Fruit fly (Drosophila melanogaster): Measurements from ENCODE around the gene CG12355.

The CG12355 gene

DNA sequence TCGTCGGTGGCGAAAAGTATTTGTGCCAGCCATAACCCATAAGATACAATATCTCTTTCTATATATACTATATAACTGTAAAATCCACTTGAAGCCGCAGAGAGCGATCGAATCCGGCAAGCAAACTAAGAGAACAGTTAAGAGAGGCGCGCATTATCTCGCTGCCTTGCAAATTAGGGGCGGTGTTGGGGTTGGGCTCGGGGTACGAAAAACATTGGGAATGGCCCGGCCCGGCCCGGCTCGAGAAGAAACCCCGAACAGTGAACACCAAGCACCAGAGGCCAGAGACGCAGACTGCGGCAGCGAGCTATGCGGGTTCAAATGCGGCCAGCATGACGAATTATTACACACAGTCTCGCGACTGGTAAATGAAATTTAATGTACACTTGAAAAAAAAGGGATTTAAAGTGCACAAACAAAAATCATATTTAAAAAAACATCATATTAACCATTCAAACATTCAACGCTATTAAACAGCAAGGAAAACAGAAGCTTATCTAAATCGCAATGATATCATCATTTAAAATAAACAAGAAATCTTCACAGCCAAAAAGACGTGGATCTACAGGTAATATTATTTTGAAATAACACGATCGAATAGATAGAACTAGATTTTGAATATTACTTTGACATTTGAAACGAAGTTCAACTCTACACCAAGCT is 37.1 kb upstream of the CG12355 start (continued):
- TF ChIP-seq Sox102F (GFP tag; optimal IDR thresholded peaks at IDR 0.05), result peak; percentile 26
- TF ChIP-seq CG8924 (tag; optimal IDR thresholded peaks at IDR 0.05), result peak; percentile 17
- TF ChIP-seq stc (GFP tag; IDR thresholded peaks at IDR 0.05), result no peak
- no peak for TF ChIP-seq peb (GFP tag; IDR thresholded peaks at IDR 0.05)
- TF ChIP-seq Eip74EF (GFP tag; optimal IDR thresholded peaks at IDR 0.05), result no peak
- TF ChIP-seq usp (GFP tag; optimal IDR thresholded peaks at IDR 0.05), result no peak
- TF ChIP-seq tna (GFP tag; IDR thresholded peaks at IDR 0.05; ENCODE audit: partially characterized antibody), result no peak
- TF ChIP-seq tgo (GFP tag; IDR thresholded peaks at IDR 0.05), result peak; percentile 63
- TF ChIP-seq CG31224 (GFP tag; IDR thresholded peaks at IDR 0.05), result no peak
- TF ChIP-seq tio (GFP tag; optimal IDR thresholded peaks at IDR 0.05), result peak; percentile 46
- no peak for TF ChIP-seq emc (GFP tag; optimal IDR thresholded peaks at IDR 0.05)
- TF ChIP-seq CG4404 (GFP tag; IDR thresholded peaks at IDR 0.05), result peak; percentile 24; the same call in 1 of the 2 replicates
- TF ChIP-seq klu (GFP tag; IDR thresholded peaks at IDR 0.05), result peak; percentile 27; the same call in 1 of the 2 replicates
- peak; percentile 16 for TF ChIP-seq Atf-2 (GFP tag; optimal IDR thresholded peaks at IDR 0.05)
- TF ChIP-seq CG10274 (GFP tag; optimal IDR thresholded peaks at IDR 0.05), result peak; percentile 6
- no peak for TF ChIP-seq tin (GFP tag; optimal IDR thresholded peaks at IDR 0.05)
- no peak for TF ChIP-seq CG16863 (GFP tag; optimal IDR thresholded peaks at IDR 0.05)
- no peak for TF ChIP-seq Hmx (GFP tag; optimal IDR thresholded peaks at IDR 0.05)
- TF ChIP-seq CG18619 (GFP tag; optimal IDR thresholded peaks at IDR 0.05), result no peak
- no peak for TF ChIP-seq CG6813 (GFP tag; optimal IDR thresholded peaks at IDR 0.05)
- TF ChIP-seq Fer1 (GFP tag; optimal IDR thresholded peaks at IDR 0.05), result no peak
- TF ChIP-seq tll (GFP tag; optimal IDR thresholded peaks at IDR 0.05), result no peak
- TF ChIP-seq cad (GFP tag; optimal IDR thresholded peaks at IDR 0.05), result no peak
- TF ChIP-seq lilli (GFP tag; optimal IDR thresholded peaks at IDR 0.05), result no peak
- peak; percentile 55; the same call in 1 of the 2 replicates for TF ChIP-seq H2.0 (GFP tag; IDR thresholded peaks at IDR 0.05)
- TF ChIP-seq CG8290 (GFP tag; optimal IDR thresholded peaks at IDR 0.05), result no peak
- peak in 1 of 2 experiments; percentile 26 for TF ChIP-seq CG8290 (tag; optimal IDR thresholded peaks at IDR 0.05)
- TF ChIP-seq ind (GFP tag; optimal IDR thresholded peaks at IDR 0.05), result peak; percentile 52
- TF ChIP-seq pum (GFP tag; optimal IDR thresholded peaks at IDR 0.05), result no peak
- peak; percentile 49 for TF ChIP-seq Meics (GFP tag; optimal IDR thresholded peaks at IDR 0.05)
- no peak for TF ChIP-seq CG16813 (GFP tag; IDR thresholded peaks at IDR 0.05; ENCODE audit: partially characterized antibody)
- TF ChIP-seq CG9876 (GFP tag; optimal IDR thresholded peaks at IDR 0.05), result peak; percentile 22
- TF ChIP-seq CG11504 (tag; optimal IDR thresholded peaks at IDR 0.05), result peak; percentile 76
- TF ChIP-seq HmgZ (tag; optimal IDR thresholded peaks at IDR 0.05), result peak; percentile 2
- TF ChIP-seq crp (GFP tag; optimal IDR thresholded peaks at IDR 0.05), result no peak
- peak; percentile 89 for TF ChIP-seq CG3163 (GFP tag; optimal IDR thresholded peaks at IDR 0.05)
- TF ChIP-seq pzg (GFP tag; optimal IDR thresholded peaks at IDR 0.05), result no peak
- no peak for TF ChIP-seq Hr39 (optimal IDR thresholded peaks at IDR 0.05)
- TF ChIP-seq lmd (GFP tag; IDR thresholded peaks at IDR 0.05), result peak; percentile 58
- no peak for TF ChIP-seq Mrtf (GFP tag; IDR thresholded peaks at IDR 0.05)
- no peak for TF ChIP-seq CG34224 (GFP tag; IDR thresholded peaks at IDR 0.05; ENCODE audit: partially characterized antibody)
- TF ChIP-seq sqz (GFP tag; optimal IDR thresholded peaks at IDR 0.05), result no peak
- TF ChIP-seq HLH3B (GFP tag; IDR thresholded peaks at IDR 0.05), result no peak; the same call in 1 of the 2 replicates
- TF ChIP-seq CG2889 (GFP tag; IDR thresholded peaks at IDR 0.05), result no peak
- no peak for TF ChIP-seq tup (GFP tag; optimal IDR thresholded peaks at IDR 0.05)
- no peak for TF ChIP-seq Stat92E (GFP tag; optimal IDR thresholded peaks at IDR 0.05)
- TF ChIP-seq CG43689 (GFP tag; IDR thresholded peaks at IDR 0.05), result no peak
- TF ChIP-seq fd3F (GFP tag; optimal IDR thresholded peaks at IDR 0.05), result no peak
- peak; percentile 29; the same call in 1 of the 2 replicates for TF ChIP-seq sim (GFP tag; IDR thresholded peaks at IDR 0.05)
- no peak for TF ChIP-seq CG13624 (GFP tag; optimal IDR thresholded peaks at IDR 0.05)
